Fruit fly (Drosophila melanogaster) whole organism, embryonic: ENCODE results near the gene CG17982.

ENCODE experiments used
- B-H1 ChIP-seq: fragments of 200-800 bp; sonication (Bioruptor generic); IDR thresholded peaks from 3 replicates; pipeline ENCODE4 v1.3.6; 2022; ENCODE audit warnings: missing biosample characterization, missing genetic modification characterization
- Bgb ChIP-seq: fragments of 200-800 bp; sonication (Bioruptor generic); IDR thresholded peaks from 2 replicates; pipeline ENCODE4 v1.3.6; 2022; ENCODE audit warnings: missing biosample characterization, missing genetic modification characterization; ENCODE audit not compliant: partially characterized antibody
- C15 ChIP-seq: fragments of 200-800 bp; sonication (Bioruptor generic); IDR thresholded peaks from 3 replicates; pipeline ENCODE4 v1.3.6; 2022; ENCODE audit warnings: missing biosample characterization, missing genetic modification characterization
- CG10267 ChIP-seq: fragments of 200-800 bp; sonication (Bioruptor generic); optimal IDR thresholded peaks from 2 replicates; lab custom pipeline; 2018; ENCODE audit warnings: missing biosample characterization, mild to moderate bottlenecking, missing genetic modification characterization, moderate library complexity
- CG11085 ChIP-seq: fragments of 200-800 bp; sonication (Bioruptor generic); IDR thresholded peaks from 2 replicates; pipeline ENCODE4 v1.3.6; 2022; ENCODE audit warnings: missing biosample characterization, missing genetic modification characterization
- CG12744 ChIP-seq: fragments of 200-800 bp; sonication (Bioruptor generic); optimal IDR thresholded peaks from 2 replicates; lab custom pipeline; 2016; ENCODE audit warnings: missing biosample characterization, missing genetic modification characterization
- CG14710 ChIP-seq: fragments of 200-800 bp; sonication (Bioruptor generic); optimal IDR thresholded peaks from 3 replicates; lab custom pipeline; 2019; ENCODE audit warnings: missing biosample characterization, mild to moderate bottlenecking, missing genetic modification characterization, moderate library complexity
- CG14860 ChIP-seq: fragments of 200-800 bp; sonication (Bioruptor generic); IDR thresholded peaks from 3 replicates; pipeline ENCODE4 v1.3.6; 2022; ENCODE audit warnings: missing biosample characterization, missing genetic modification characterization; ENCODE audit not compliant: partially characterized antibody
- CG15011 ChIP-seq: fragments of 200-800 bp; sonication (Bioruptor generic); optimal IDR thresholded peaks from 3 replicates; lab custom pipeline; 2018; ENCODE audit warnings: missing biosample characterization, mild to moderate bottlenecking, missing genetic modification characterization
- CG15479 ChIP-seq: fragments of 200-800 bp; sonication (Bioruptor generic); optimal IDR thresholded peaks from 3 replicates; lab custom pipeline; 2019; ENCODE audit warnings: missing biosample characterization, mild to moderate bottlenecking, missing genetic modification characterization, moderate library complexity
- CG17912 ChIP-seq: fragments of 200-800 bp; sonication (Bioruptor generic); optimal IDR thresholded peaks from 2 replicates; lab custom pipeline; 2018; ENCODE audit warnings: missing biosample characterization, mild to moderate bottlenecking, missing genetic modification characterization
- CG18476 ChIP-seq: fragments of 200-800 bp; sonication (Bioruptor generic); optimal IDR thresholded peaks from 2 replicates; lab custom pipeline; 2016; ENCODE audit warnings: missing biosample characterization, mild to moderate bottlenecking, missing genetic modification characterization
- CG31224 ChIP-seq: fragments of 200-800 bp; sonication (Bioruptor generic); IDR thresholded peaks from 2 replicates; pipeline ENCODE4 v1.3.6; 2022; ENCODE audit warnings: missing biosample characterization, missing genetic modification characterization
- CG6272 ChIP-seq: fragments of 200-800 bp; sonication (Bioruptor generic); IDR thresholded peaks from 2 replicates; pipeline ENCODE4 v1.3.6; 2022; ENCODE audit warnings: missing biosample characterization, missing genetic modification characterization
- CG6791 ChIP-seq: fragments of 200-800 bp; sonication (Bioruptor generic); IDR thresholded peaks from 3 replicates; pipeline ENCODE4 v1.3.6; 2022; ENCODE audit warnings: missing biosample characterization, missing genetic modification characterization; ENCODE audit not compliant: partially characterized antibody
- CG7357 ChIP-seq: fragments of 200-800 bp; sonication (Bioruptor generic); IDR thresholded peaks from 3 replicates; pipeline ENCODE4 v1.3.6; 2022; ENCODE audit warnings: missing biosample characterization, missing genetic modification characterization
- CG8478 ChIP-seq: fragments of >200 bp; optimal IDR thresholded peaks from 2 replicates; lab custom pipeline; 2018
- CTCF ChIP-seq: fragments of 200-800 bp; sonication (Bioruptor generic); optimal IDR thresholded peaks from 2 replicates; lab custom pipeline; 2017; ENCODE audit warnings: missing biosample characterization, mild to moderate bottlenecking, missing genetic modification characterization, moderate library complexity
- Dbx ChIP-seq: fragments of 200-800 bp; sonication (Bioruptor generic); IDR thresholded peaks from 3 replicates; pipeline ENCODE4 v1.3.6; 2022; ENCODE audit warnings: missing biosample characterization, missing genetic modification characterization
- Dek ChIP-seq: fragments of 200-800 bp; sonication (Bioruptor generic); optimal IDR thresholded peaks from 3 replicates; lab custom pipeline; 2019; ENCODE audit warnings: missing biosample characterization, mild to moderate bottlenecking, missing genetic modification characterization, moderate library complexity
- Gug ChIP-seq: fragments of 200-800 bp; sonication (Bioruptor generic); IDR thresholded peaks from 4 replicates; pipeline ENCODE4 v1.3.6; 2022; ENCODE audit warnings: missing biosample characterization, missing genetic modification characterization
- HmgD ChIP-seq: fragments of 200-800 bp; sonication (Bioruptor generic); optimal IDR thresholded peaks from 3 replicates; lab custom pipeline; 2016; ENCODE audit warnings: missing biosample characterization, missing genetic modification characterization
- Hmr ChIP-seq: fragments of 200-800 bp; sonication (Bioruptor generic); optimal IDR thresholded peaks from 3 replicates; lab custom pipeline; 2017; ENCODE audit warnings: mild to moderate bottlenecking, missing biosample characterization, missing genetic modification reagents, missing genetic modification characterization
- Med ChIP-seq: fragments of 200-800 bp; sonication (Bioruptor generic); peaks from one replicate; lab custom pipeline; 2016; ENCODE audit warnings: missing biosample characterization, missing genetic modification characterization, mild to moderate bottlenecking, inconsistent platforms, moderate library complexity
- Meics ChIP-seq: fragments of 200-800 bp; sonication (Bioruptor generic); optimal IDR thresholded peaks from 2 replicates; lab custom pipeline; 2017; ENCODE audit warnings: missing biosample characterization, mild to moderate bottlenecking, missing genetic modification characterization
- Mes4 ChIP-seq: fragments of 200-800 bp; sonication (Bioruptor generic); optimal IDR thresholded peaks from 2 replicates; lab custom pipeline; 2016; ENCODE audit warnings: missing biosample characterization, missing genetic modification characterization
- NC2α ChIP-seq: fragments of 200-800 bp; sonication (Bioruptor generic); optimal IDR thresholded peaks from 2 replicates; lab custom pipeline; 2016; ENCODE audit warnings: missing biosample characterization, missing genetic modification characterization
- Nf-YC ChIP-seq: fragments of 200-800 bp; optimal IDR thresholded peaks from 3 replicates; lab custom pipeline; 2019; ENCODE audit warnings: missing biosample characterization, mild to moderate bottlenecking, missing genetic modification characterization, moderate library complexity
- Oaz ChIP-seq: fragments of 200-800 bp; sonication (Bioruptor generic); IDR thresholded peaks from 2 replicates; pipeline ENCODE4 v1.3.6; 2022; ENCODE audit warnings: missing biosample characterization, missing genetic modification characterization
- Six4 ChIP-seq: fragments of 200-800 bp; sonication (Bioruptor generic); optimal IDR thresholded peaks from 2 replicates; lab custom pipeline; 2016; ENCODE audit warnings: missing biosample characterization, missing genetic modification characterization
- Taf1 ChIP-seq: fragments of 200-800 bp; sonication (Bioruptor generic); IDR thresholded peaks from 2 replicates; pipeline ENCODE4 v1.3.6; 2022; ENCODE audit warnings: missing biosample characterization, missing genetic modification characterization
- YL-1 ChIP-seq: fragments of 200-800 bp; sonication (Bioruptor generic); optimal IDR thresholded peaks from 3 replicates; lab custom pipeline; 2017; ENCODE audit warnings: missing biosample characterization, mild to moderate bottlenecking, missing genetic modification characterization
- bowl ChIP-seq: fragments of 200-800 bp; sonication (Bioruptor generic); IDR thresholded peaks from 2 replicates; pipeline ENCODE4 v1.3.6; 2022; ENCODE audit warnings: missing biosample characterization, missing genetic modification characterization
- cwo ChIP-seq: fragments of 200-800 bp; sonication (Bioruptor generic); optimal IDR thresholded peaks from 3 replicates; lab custom pipeline; 2017; ENCODE audit warnings: missing biosample characterization, missing genetic modification characterization, mild to moderate bottlenecking, moderate library complexity, missing genetic modification reagents
- dati ChIP-seq: fragments of 200-800 bp; sonication (Bioruptor generic); IDR thresholded peaks from 2 replicates; pipeline ENCODE4 v1.3.6; 2022; ENCODE audit warnings: missing biosample characterization, missing genetic modification characterization
- eyg ChIP-seq: fragments of 200-800 bp; sonication (Bioruptor generic); optimal IDR thresholded peaks from 3 replicates; lab custom pipeline; 2016; ENCODE audit warnings: missing biosample characterization, missing genetic modification characterization
- fu2 ChIP-seq: fragments of 200-800 bp; sonication (Bioruptor generic); optimal IDR thresholded peaks from 2 replicates; lab custom pipeline; 2016; ENCODE audit warnings: missing biosample characterization, missing genetic modification characterization
- her ChIP-seq: fragments of 200-800 bp; sonication (Bioruptor generic); optimal IDR thresholded peaks from 2 replicates; lab custom pipeline; 2016; ENCODE audit warnings: missing biosample characterization, missing genetic modification characterization
- klu ChIP-seq: fragments of 200-800 bp; sonication (Bioruptor generic); IDR thresholded peaks from 2 replicates; pipeline ENCODE4 v1.3.6; 2022; ENCODE audit warnings: missing biosample characterization, missing genetic modification characterization
- lab ChIP-seq: fragments of 200-800 bp; sonication (Bioruptor generic); optimal IDR thresholded peaks from 3 replicates; lab custom pipeline; 2017; ENCODE audit warnings: missing biosample characterization, missing genetic modification characterization, mild to moderate bottlenecking, moderate library complexity, missing genetic modification reagents
- luna ChIP-seq: fragments of 200-800 bp; sonication (Bioruptor generic); optimal IDR thresholded peaks from 2 replicates; lab custom pipeline; 2016; ENCODE audit warnings: missing biosample characterization, missing genetic modification characterization
- nerfin-2 ChIP-seq: fragments of 200-800 bp; sonication (Bioruptor generic); IDR thresholded peaks from 2 replicates; pipeline ENCODE4 v1.3.6; 2022; ENCODE audit warnings: missing biosample characterization, missing genetic modification characterization; ENCODE audit not compliant: partially characterized antibody
- phol ChIP-seq: fragments of 200-800 bp; sonication (Bioruptor generic); optimal IDR thresholded peaks from 3 replicates; lab custom pipeline; 2018; ENCODE audit warnings: missing biosample characterization, mild to moderate bottlenecking, missing genetic modification characterization, moderate library complexity
- pros ChIP-seq: fragments of 200-800 bp; sonication (Bioruptor generic); optimal IDR thresholded peaks from 3 replicates; lab custom pipeline; 2019; ENCODE audit warnings: missing biosample characterization, mild to moderate bottlenecking, missing genetic modification characterization, moderate library complexity
- schlank ChIP-seq: fragments of 200-800 bp; sonication (Bioruptor generic); optimal IDR thresholded peaks from 2 replicates; lab custom pipeline; 2018; ENCODE audit warnings: missing biosample characterization, mild to moderate bottlenecking, missing genetic modification characterization
- seq ChIP-seq: fragments of 200-800 bp; sonication (Bioruptor generic); IDR thresholded peaks from 2 replicates; pipeline ENCODE4 v1.3.6; 2022; ENCODE audit warnings: missing biosample characterization, missing genetic modification characterization
- slp2 ChIP-seq: fragments of 200-800 bp; sonication (Bioruptor generic); optimal IDR thresholded peaks from 2 replicates; lab custom pipeline; 2016; ENCODE audit warnings: missing biosample characterization, missing genetic modification characterization
- sna ChIP-seq: fragments of 200-800 bp; sonication (Bioruptor generic); IDR thresholded peaks from 2 replicates; pipeline ENCODE4 v1.3.6; 2022; ENCODE audit warnings: missing biosample characterization, missing genetic modification characterization; ENCODE audit not compliant: partially characterized antibody
- ttk ChIP-seq: fragments of 200-800 bp; sonication (Bioruptor generic); IDR thresholded peaks from 2 replicates; pipeline ENCODE4 v2.1.2; 2022; ENCODE audit warnings: missing biosample characterization, missing genetic modification characterization
- wdn ChIP-seq: fragments of 200-800 bp; sonication (Bioruptor generic); IDR thresholded peaks from 2 replicates; pipeline ENCODE4 v1.3.6; 2022; ENCODE audit warnings: missing biosample characterization, missing genetic modification characterization

Gene CG17982

DNA sequence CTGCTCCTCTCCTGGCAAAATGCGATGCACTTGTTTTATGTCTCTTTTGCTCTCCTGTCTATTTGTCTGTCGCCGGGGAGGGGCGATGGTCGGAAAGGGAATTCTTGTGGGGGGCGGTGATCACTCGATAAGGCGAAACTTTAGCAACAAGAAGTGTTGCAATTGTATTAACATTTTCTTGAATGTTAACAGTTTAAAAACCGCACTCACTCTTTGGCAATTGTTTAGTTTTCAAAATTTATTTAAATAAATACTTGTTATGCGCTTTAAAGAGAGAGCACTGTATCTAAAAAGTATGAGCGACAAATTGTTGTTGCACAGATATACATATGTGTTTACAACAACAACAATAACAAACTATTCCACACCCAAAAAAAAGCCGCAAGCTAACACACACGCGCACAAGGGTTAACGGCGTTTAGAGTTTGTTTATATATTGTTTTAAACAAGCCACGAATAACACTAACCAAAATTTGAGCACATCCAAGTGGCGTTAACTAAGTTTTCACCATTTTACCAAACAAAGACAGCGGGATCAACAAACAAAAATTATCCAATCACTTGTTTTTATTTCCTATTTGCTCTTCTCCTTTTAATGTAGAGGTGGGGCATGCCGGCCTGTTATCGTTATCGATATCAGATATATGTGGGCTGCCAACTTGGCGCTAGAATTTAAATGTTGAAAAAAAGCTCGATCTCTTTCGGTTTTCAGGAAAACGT, 42.0 kb downstream of the CG17982 start, which contains the start of gene CG2258 (continued):
- TF ChIP-seq Meics (GFP tag; lab: Kevin White, UChicago) (peak; percentile 82), Six4 (GFP tag; lab: Kevin White, UChicago) (peak; percentile 73), HmgD (no peak), dati (GFP tag; lab: Robert Waterston, UW) (peak; percentile 46; the same call in 1 of the 2 replicates), her (GFP tag; lab: Kevin White, UChicago) (peak; percentile 66), CG18476 (GFP tag; lab: Kevin White, UChicago) (peak; percentile 70), CG17912 (GFP tag; lab: Kevin White, UChicago) (peak; percentile 22), CTCF (GFP tag; lab: Kevin White, UChicago) (peak; percentile 7), NC2α (GFP tag; lab: Kevin White, UChicago) (peak; percentile 58), sna (GFP tag; lab: Robert Waterston, UW) (no peak), CG14860 (no peak), Bgb (GFP tag; lab: Robert Waterston, UW) (no peak; the same call in 1 of the 2 replicates), CG14710 (peak; percentile 71), YL-1 (GFP tag; lab: Kevin White, UChicago) (peak; percentile 27), nerfin-2 (GFP tag; lab: Robert Waterston, UW) (no peak), Nf-YC (tag; lab: Kevin White, UChicago) (peak; percentile 67), B-H1 (GFP tag; lab: Robert Waterston, UW) (peak; percentile 73), slp2 (GFP tag; lab: Kevin White, UChicago) (peak; percentile 15), CG8478 (no peak), CG6272 (GFP tag; lab: Robert Waterston, UW) (peak; percentile 67), CG11085 (peak; percentile 44; the same call in 1 of the 2 replicates), schlank (tag; lab: Kevin White, UChicago) (peak; percentile 59), ttk (GFP tag; lab: Robert Waterston, UW) (peak; percentile 77), Dek (peak; percentile 77), cwo (GFP tag; lab: Kevin White, UChicago) (peak; percentile 74), Hmr (GFP tag; lab: Kevin White, UChicago) (peak; percentile 85), Dbx (peak; percentile 62; the same call in 1 of the 3 replicates), CG6791 (GFP tag; lab: Robert Waterston, UW) (no peak), Gug (GFP tag; lab: Robert Waterston, UW) (peak; percentile 85), CG15011 (peak; percentile 76), phol (tag; lab: Kevin White, UChicago) (peak; percentile 85), Taf1 (peak; percentile 66), CG12744 (GFP tag; lab: Kevin White, UChicago) (peak; percentile 66), CG7357 (peak; percentile 60; the same call in 1 of the 3 replicates), Med (peak; percentile 95), fu2 (GFP tag; lab: Kevin White, UChicago) (peak; percentile 63), Mes4 (GFP tag; lab: Kevin White, UChicago) (no peak), klu (peak; percentile 68), bowl (GFP tag; lab: Robert Waterston, UW) (peak; percentile 68; the same call in 1 of the 2 replicates), wdn (peak; percentile 63; the same call in 1 of the 2 replicates), C15 (peak; percentile 66; the same call in 1 of the 3 replicates), CG15479 (GFP tag; lab: Kevin White, UChicago) (no peak), lab (GFP tag; lab: Kevin White, UChicago) (peak; percentile 91), Oaz (peak; percentile 64; the same call in 1 of the 2 replicates), CG10267 (peak; percentile 74), eyg (GFP tag; lab: Kevin White, UChicago) (peak; percentile 71), pros (GFP tag; lab: Kevin White, UChicago) (no peak), CG31224 (peak; percentile 73), seq (GFP tag; lab: Robert Waterston, UW) (peak; percentile 69), luna (GFP tag; lab: Kevin White, UChicago) (no peak)
